Worm (Caenorhabditis elegans) whole organism, midembryonic: ENCODE data around the gene cwc-15.

Experiments used
- T22C8.4 ChIP-seq: fragments of 200-800 bp; sonication (Bioruptor generic); IDR thresholded peaks from 2 replicates; pipeline ENCODE4 v1.3.6; 2022; ENCODE audit warnings: missing genetic modification characterization, missing compliant biosample characterization
- cog-1 ChIP-seq: sonication (generic microtip); optimal IDR thresholded peaks from 2 replicates; lab custom pipeline; 2016; ENCODE audit warnings: missing genetic modification characterization, missing compliant biosample characterization
- flt-1 ChIP-seq: fragments of 200-800 bp; sonication (Bioruptor generic); IDR thresholded peaks from 2 replicates; pipeline ENCODE4 v1.3.6; 2022; ENCODE audit warnings: missing genetic modification characterization, missing compliant biosample characterization
- klf-2 ChIP-seq: fragments of 200-800 bp; sonication (Bioruptor generic); conservative IDR thresholded peaks from 2 replicates; pipeline ENCODE4 v1.3.6; 2022; ENCODE audit warnings: missing genetic modification reagents, missing genetic modification characterization, missing compliant biosample characterization
- med-1 ChIP-seq: sonication (generic microtip); optimal IDR thresholded peaks from 2 replicates; lab custom pipeline; 2017; ENCODE audit warnings: missing genetic modification characterization, mild to moderate bottlenecking, missing compliant biosample characterization, antibody characterized with exemption, missing genetic modification reagents; ENCODE audit not compliant: insufficient read depth
- ref-1 ChIP-seq: fragments of 200-800 bp; sonication (Bioruptor generic); conservative IDR thresholded peaks from 2 replicates; pipeline ENCODE4 v1.3.6; 2022; ENCODE audit warnings: missing genetic modification reagents, missing genetic modification characterization, missing compliant biosample characterization
- tab-1 ChIP-seq: fragments of 200-800 bp; sonication (Bioruptor generic); IDR thresholded peaks from 2 replicates; pipeline ENCODE4 v1.3.6; 2022; ENCODE audit warnings: missing genetic modification characterization, missing compliant biosample characterization

DNA sequence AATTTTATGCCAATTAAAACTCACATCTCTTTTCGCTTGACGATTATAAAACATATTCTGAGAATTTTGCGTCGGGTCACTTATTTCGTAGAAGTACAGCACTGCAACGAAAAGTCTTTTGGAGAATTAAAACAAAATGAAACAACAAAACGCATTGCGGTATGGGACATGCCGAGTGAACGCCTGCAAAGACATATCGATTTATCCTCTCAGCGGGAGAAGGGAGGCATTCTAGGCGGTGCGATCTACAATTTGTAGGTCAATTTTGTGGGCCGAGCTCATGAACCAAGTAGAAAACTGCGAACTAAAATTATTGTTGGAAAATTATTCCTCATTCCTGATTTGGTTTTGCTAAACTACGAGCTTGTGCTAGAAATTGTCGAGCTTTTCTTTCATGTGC, 30.2 kb downstream of the cwc-15 start, which contains the start of gene F14H3.3:
- TF ChIP-seq tab-1 (GFP tag; lab: Robert Waterston, UW) (no peak), T22C8.4 (GFP tag; lab: Robert Waterston, UW) (no peak), flt-1 (GFP tag; lab: Robert Waterston, UW) (no peak), med-1 (GFP tag; lab: Kevin White, UChicago) (no peak), ref-1 (no peak), klf-2 (GFP tag; lab: Robert Waterston, UW) (no peak), cog-1 (tag; lab: Kevin White, UChicago) (no peak)
